Fruit fly (Drosophila melanogaster) whole organism, wandering third instar larva: ENCODE results near the gene CG7943.
A peak's percentile ranks its signal among the peaks of the same experiment; 100 is the strongest.

Source experiments
- Abd-B ChIP-seq: fragments of >200 bp; optimal IDR thresholded peaks from 2 replicates; lab custom pipeline; 2017; ENCODE audit warnings: missing biosample characterization, missing genetic modification characterization
- CG32264 ChIP-seq: fragments of 200-800 bp; sonication (Bioruptor generic); optimal IDR thresholded peaks from 2 replicates; lab custom pipeline; 2016; ENCODE audit warnings: missing biosample characterization, missing genetic modification characterization
- CG9705 ChIP-seq: fragments of 200-800 bp; sonication (Bioruptor generic); optimal IDR thresholded peaks from 2 replicates; lab custom pipeline; 2018; ENCODE audit warnings: missing biosample characterization, mild to moderate bottlenecking, missing genetic modification characterization
- Dif ChIP-seq: fragments of 200-275, 200-300 bp; sonication (Bioruptor generic); optimal IDR thresholded peaks from 2 replicates; lab custom pipeline; 2018; ENCODE audit warnings: missing biosample characterization, missing genetic modification characterization; ENCODE audit not compliant: partially characterized antibody
- HLH106 ChIP-seq: fragments of 200-800 bp; optimal IDR thresholded peaks from 3 replicates; lab custom pipeline; 2019; ENCODE audit warnings: missing biosample characterization, mild to moderate bottlenecking, missing genetic modification characterization, moderate library complexity
- Hnf4 ChIP-seq: fragments of 200-800 bp; sonication (Bioruptor generic); optimal IDR thresholded peaks from 2 replicates; lab custom pipeline; 2016; ENCODE audit warnings: missing biosample characterization, mild to moderate bottlenecking, missing genetic modification characterization
- Hr83 ChIP-seq: fragments of 200-300 bp; sonication (Bioruptor generic); optimal IDR thresholded peaks from 2 replicates; lab custom pipeline; 2016; ENCODE audit warnings: missing biosample characterization, mild to moderate bottlenecking, missing genetic modification characterization, moderate library complexity; ENCODE audit not compliant: poor library complexity, severe bottlenecking
- Jra ChIP-seq: sonication (Bioruptor generic); optimal IDR thresholded peaks from 2 replicates; lab custom pipeline; 2016; ENCODE audit warnings: missing biosample characterization, missing genetic modification characterization
- Mio ChIP-seq: sonication (Bioruptor generic); optimal IDR thresholded peaks from 2 replicates; lab custom pipeline; 2016; ENCODE audit warnings: missing biosample characterization, missing genetic modification characterization
- Myc ChIP-seq: fragments of >200 bp; optimal IDR thresholded peaks from 2 replicates; lab custom pipeline; 2017
- N ChIP-seq: fragments of >200 bp; optimal IDR thresholded peaks from 2 replicates; lab custom pipeline; 2018; ENCODE audit warnings: missing biosample characterization, missing external identifiers, missing genetic modification characterization
- OdsH ChIP-seq: fragments of 200-800 bp; sonication (Bioruptor generic); optimal IDR thresholded peaks from 2 replicates; lab custom pipeline; 2016; ENCODE audit warnings: missing biosample characterization, mild to moderate bottlenecking, missing genetic modification characterization
- Rel ChIP-seq, 2 experiments: fragments of 200-800 bp; sonication (Bioruptor generic) in 1 of 2; optimal IDR thresholded peaks; 2 replicates in 1 of 2; 3 replicates in 1 of 2; lab custom pipeline; 2016 to 2019; ENCODE audit warnings: mild to moderate bottlenecking in 2 of 2, missing biosample characterization in 2 of 2, missing genetic modification characterization in 2 of 2, moderate library complexity in 1 of 2
- Sp1 ChIP-seq: fragments of 200-800 bp; sonication (Bioruptor generic); optimal IDR thresholded peaks from 3 replicates; lab custom pipeline; 2019; ENCODE audit warnings: missing biosample characterization, mild to moderate bottlenecking, missing genetic modification characterization, moderate library complexity
- Vsx2 ChIP-seq: fragments of 200-300, 225-300 bp; sonication (Bioruptor generic); optimal IDR thresholded peaks from 2 replicates; lab custom pipeline; 2018; ENCODE audit warnings: missing biosample characterization, missing genetic modification characterization; ENCODE audit not compliant: partially characterized antibody
- br ChIP-seq: fragments of 200-800 bp; sonication (Bioruptor generic); optimal IDR thresholded peaks from 2 replicates; lab custom pipeline; 2016; ENCODE audit warnings: missing biosample characterization, missing genetic modification characterization
- brk ChIP-seq: fragments of 200-800 bp; sonication (Bioruptor generic); optimal IDR thresholded peaks from 2 replicates; lab custom pipeline; 2016; ENCODE audit warnings: missing biosample characterization, mild to moderate bottlenecking, missing genetic modification characterization
- dl ChIP-seq, 2 experiments: fragments of 175-275, 200-275 bp in 1 of 2; fragments of 200-275 bp in 1 of 2; sonication (Bioruptor generic); optimal IDR thresholded peaks; lab custom pipeline; 2018; ENCODE audit warnings: mild to moderate bottlenecking in 2 of 2, missing biosample characterization in 2 of 2, missing genetic modification characterization in 2 of 2, moderate library complexity in 2 of 2; ENCODE audit not compliant: partially characterized antibody in 2 of 2, insufficient read depth in 1 of 2
- dmrt93B ChIP-seq: fragments of 200-800 bp; sonication (Bioruptor generic); optimal IDR thresholded peaks from 2 replicates; lab custom pipeline; 2018; ENCODE audit warnings: missing biosample characterization, mild to moderate bottlenecking, missing genetic modification characterization
- dsf ChIP-seq: sonication (Bioruptor generic); optimal IDR thresholded peaks from 2 replicates; lab custom pipeline; 2016; ENCODE audit warnings: missing biosample characterization, missing genetic modification characterization, borderline replicate concordance
- ey ChIP-seq: fragments of 200-800 bp; sonication (Bioruptor generic); optimal IDR thresholded peaks from 2 replicates; lab custom pipeline; 2016; ENCODE audit warnings: missing biosample characterization, missing genetic modification characterization
- foxo ChIP-seq, 2 experiments: fragments of 200-800 bp; sonication (Bioruptor generic); optimal IDR thresholded peaks; 2 replicates in 1 of 2; 3 replicates in 1 of 2; lab custom pipeline; 2016 to 2017; ENCODE audit warnings: missing biosample characterization in 2 of 2, missing genetic modification characterization in 2 of 2
- fru ChIP-seq: fragments of 200-800 bp; sonication (Bioruptor generic); optimal IDR thresholded peaks from 3 replicates; lab custom pipeline; 2016; ENCODE audit warnings: missing biosample characterization, mild to moderate bottlenecking, missing genetic modification characterization
- h ChIP-seq: fragments of 200-800 bp; sonication (Bioruptor generic); optimal IDR thresholded peaks from 3 replicates; lab custom pipeline; 2016; ENCODE audit warnings: missing biosample characterization, mild to moderate bottlenecking, missing genetic modification characterization
- jim ChIP-seq: fragments of 175-275, 200-325 bp; sonication (Bioruptor generic); optimal IDR thresholded peaks from 2 replicates; lab custom pipeline; 2016; ENCODE audit warnings: missing biosample characterization, mild to moderate bottlenecking, missing genetic modification characterization
- psq ChIP-seq: fragments of 200-800 bp; sonication (Bioruptor generic); optimal IDR thresholded peaks from 3 replicates; lab custom pipeline; 2017; ENCODE audit warnings: missing biosample characterization, mild to moderate bottlenecking, missing genetic modification characterization, moderate library complexity
- rgr ChIP-seq: fragments of 200-800 bp; sonication (Bioruptor generic); optimal IDR thresholded peaks from 3 replicates; lab custom pipeline; 2016; ENCODE audit warnings: missing biosample characterization, mild to moderate bottlenecking, missing genetic modification characterization
- sage ChIP-seq: fragments of 200-800 bp; sonication (Bioruptor generic); optimal IDR thresholded peaks from 2 replicates; lab custom pipeline; 2016; ENCODE audit warnings: missing biosample characterization, mild to moderate bottlenecking, missing genetic modification characterization
- sv ChIP-seq: fragments of 200-800 bp; sonication (Bioruptor generic); optimal IDR thresholded peaks from 3 replicates; lab custom pipeline; 2016; ENCODE audit warnings: missing biosample characterization, missing genetic modification characterization
- usp ChIP-seq: fragments of >200 bp; optimal IDR thresholded peaks from 2 replicates; lab custom pipeline; 2017; ENCODE audit warnings: missing biosample characterization, missing genetic modification characterization
- woc ChIP-seq: sonication (Bioruptor generic); optimal IDR thresholded peaks from 2 replicates; lab custom pipeline; 2016; ENCODE audit warnings: missing biosample characterization, mild to moderate bottlenecking, missing genetic modification characterization

CG7943 gene

DNA sequence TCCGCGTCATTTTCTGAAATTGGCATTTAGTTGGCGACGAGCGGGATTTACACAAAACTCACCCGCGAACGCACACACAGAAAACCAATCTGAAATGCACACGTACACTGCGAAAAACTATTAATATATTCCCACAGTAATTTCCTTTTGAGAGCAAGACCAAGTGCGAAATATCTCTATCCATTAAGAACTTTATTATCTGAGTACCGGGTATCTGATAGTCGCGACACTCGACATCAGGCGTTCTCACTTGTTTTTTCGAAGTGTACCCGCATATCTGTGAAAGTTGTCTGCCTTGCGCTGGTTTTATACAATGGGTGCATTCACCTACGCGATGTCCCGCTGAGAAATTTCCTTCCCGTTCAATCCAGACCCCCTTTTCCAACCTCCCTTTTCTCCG, 29.8 kb downstream of the CG7943 start:
- TF ChIP-seq ey (GFP tag; lab: Kevin White, UChicago) (peak; percentile 49), dmrt93B (GFP tag; lab: Kevin White, UChicago) (peak; percentile 16), Sp1 (GFP tag; lab: Kevin White, UChicago) (peak; percentile 15), rgr (GFP tag; lab: Kevin White, UChicago) (peak; percentile 19), foxo (GFP tag; optimal IDR thresholded peaks at IDR 0.05; lab: Kevin White, UChicago) (peak in 1 of 2 experiments; percentile 64), fru (GFP tag; lab: Kevin White, UChicago) (peak; percentile 58), brk (GFP tag; lab: Kevin White, UChicago) (no peak), HLH106 (tag; lab: Kevin White, UChicago) (peak; percentile 8), br (GFP tag; lab: Kevin White, UChicago) (peak; percentile 39), Vsx2 (no peak), h (GFP tag; lab: Kevin White, UChicago) (peak; percentile 35), usp (GFP tag; lab: Kevin White, UChicago) (no peak), psq (peak; percentile 15)

DNA sequence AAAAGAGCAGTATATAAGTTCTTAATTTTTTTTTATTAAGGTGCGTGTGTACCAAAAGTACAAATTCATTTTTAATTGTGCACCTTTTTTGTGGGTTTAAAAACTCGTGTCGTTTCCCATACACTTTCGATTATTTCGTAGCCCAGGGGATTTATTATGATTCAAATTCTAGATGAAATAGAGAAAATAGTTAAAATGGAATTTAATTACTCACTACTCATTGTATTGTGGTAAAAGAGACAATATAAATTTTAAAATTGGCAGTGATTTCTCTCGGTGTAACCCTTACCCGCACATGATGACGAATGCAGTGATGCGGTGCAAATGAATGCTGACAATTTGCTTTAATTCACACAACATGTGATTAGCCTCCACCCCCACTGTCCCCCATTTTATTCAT, 36.9 kb downstream of the CG7943 start:
- TF ChIP-seq dl (GFP tag; optimal IDR thresholded peaks at IDR 0.05; lab: Kevin White, UChicago; ENCODE audit: insufficient read depth in 1 of 2, partially characterized antibody in 2 of 2) (no peak), sv (no peak), HLH106 (tag; lab: Kevin White, UChicago) (peak; percentile 57), OdsH (GFP tag; lab: Kevin White, UChicago) (no peak), h (GFP tag; lab: Kevin White, UChicago) (peak; percentile 40), psq (peak; percentile 27), br (GFP tag; lab: Kevin White, UChicago) (peak; percentile 2), ey (GFP tag; lab: Kevin White, UChicago) (peak; percentile 42), Sp1 (GFP tag; lab: Kevin White, UChicago) (peak; percentile 15), rgr (GFP tag; lab: Kevin White, UChicago) (peak; percentile 29), foxo (GFP tag; optimal IDR thresholded peaks at IDR 0.05; lab: Kevin White, UChicago) (peak in 1 of 2 experiments; percentile 3)

DNA sequence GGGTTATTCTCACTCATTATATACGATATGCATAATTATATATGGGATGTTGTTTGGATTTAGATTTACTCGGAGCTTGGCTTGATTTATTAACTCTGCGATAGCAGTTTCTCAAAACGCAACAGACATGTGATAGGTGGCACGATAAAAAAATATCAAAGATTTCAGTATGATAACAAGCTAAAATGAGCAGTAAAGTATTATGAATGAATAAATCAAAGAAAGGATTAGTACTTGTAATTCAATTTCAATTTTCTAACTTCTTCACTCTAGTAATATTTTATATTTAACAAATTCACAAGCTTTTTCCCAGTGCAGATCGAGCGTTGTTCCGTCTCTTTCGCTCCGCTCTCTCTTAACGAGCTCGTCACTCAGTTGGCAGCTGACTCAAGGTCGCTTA, 37.9 kb downstream of the CG7943 start:
- TF ChIP-seq usp (GFP tag; lab: Kevin White, UChicago) (no peak), br (GFP tag; lab: Kevin White, UChicago) (no peak), Abd-B (no peak), sage (GFP tag; lab: Kevin White, UChicago) (no peak), woc (no peak), rgr (GFP tag; lab: Kevin White, UChicago) (no peak), psq (no peak), Rel (GFP tag; optimal IDR thresholded peaks at IDR 0.05; lab: Kevin White, UChicago) (no peak), Rel (tag; optimal IDR thresholded peaks at IDR 0.05; lab: Kevin White, UChicago) (no peak), Vsx2 (no peak), CG9705 (GFP tag; lab: Kevin White, UChicago) (no peak), Hr83 (GFP tag; lab: Kevin White, UChicago) (no peak), Mio (no peak)

DNA sequence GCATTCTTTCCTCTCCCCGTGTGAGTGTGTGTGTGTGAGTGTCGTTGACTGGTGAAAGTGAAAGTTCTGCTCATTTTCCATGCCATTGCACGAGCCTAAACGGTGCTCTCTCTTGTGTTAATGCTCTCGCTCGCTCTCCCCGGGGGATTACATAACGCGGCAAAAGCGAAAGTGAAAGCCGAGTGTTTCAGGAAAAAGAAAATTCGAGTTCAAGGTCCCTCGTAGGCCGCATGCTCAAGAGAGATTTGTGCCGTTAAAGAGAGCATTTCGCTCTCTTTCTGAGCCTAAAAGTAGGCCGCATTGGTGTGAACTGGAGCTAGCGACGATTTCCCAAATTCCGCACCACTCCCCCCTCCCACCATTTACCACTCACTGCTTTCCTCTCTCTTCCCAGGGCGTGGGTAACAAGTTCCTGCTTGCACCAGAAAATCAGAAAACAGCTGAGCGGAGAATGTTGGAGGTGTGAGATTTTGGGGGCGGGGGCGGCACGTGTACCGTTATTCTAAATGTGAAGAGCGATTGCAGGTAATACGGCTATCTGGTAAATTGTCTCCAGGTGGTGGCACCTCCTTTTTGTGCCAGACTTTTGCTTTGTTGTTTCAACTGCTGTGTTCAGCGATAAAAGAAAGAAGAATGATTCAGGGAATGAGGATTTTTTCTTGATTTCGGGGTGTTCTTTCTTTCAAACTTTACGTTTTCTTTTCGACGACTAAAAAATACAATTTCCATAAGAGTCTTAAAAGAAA, 44.2 kb downstream of the CG7943 start:
- TF ChIP-seq jim (GFP tag; lab: Kevin White, UChicago) (no peak), Hnf4 (GFP tag; lab: Kevin White, UChicago) (no peak), Vsx2 (no peak), ey (GFP tag; lab: Kevin White, UChicago) (no peak), dl (GFP tag; optimal IDR thresholded peaks at IDR 0.05; lab: Kevin White, UChicago; ENCODE audit: insufficient read depth in 1 of 2, partially characterized antibody in 2 of 2) (no peak)

DNA sequence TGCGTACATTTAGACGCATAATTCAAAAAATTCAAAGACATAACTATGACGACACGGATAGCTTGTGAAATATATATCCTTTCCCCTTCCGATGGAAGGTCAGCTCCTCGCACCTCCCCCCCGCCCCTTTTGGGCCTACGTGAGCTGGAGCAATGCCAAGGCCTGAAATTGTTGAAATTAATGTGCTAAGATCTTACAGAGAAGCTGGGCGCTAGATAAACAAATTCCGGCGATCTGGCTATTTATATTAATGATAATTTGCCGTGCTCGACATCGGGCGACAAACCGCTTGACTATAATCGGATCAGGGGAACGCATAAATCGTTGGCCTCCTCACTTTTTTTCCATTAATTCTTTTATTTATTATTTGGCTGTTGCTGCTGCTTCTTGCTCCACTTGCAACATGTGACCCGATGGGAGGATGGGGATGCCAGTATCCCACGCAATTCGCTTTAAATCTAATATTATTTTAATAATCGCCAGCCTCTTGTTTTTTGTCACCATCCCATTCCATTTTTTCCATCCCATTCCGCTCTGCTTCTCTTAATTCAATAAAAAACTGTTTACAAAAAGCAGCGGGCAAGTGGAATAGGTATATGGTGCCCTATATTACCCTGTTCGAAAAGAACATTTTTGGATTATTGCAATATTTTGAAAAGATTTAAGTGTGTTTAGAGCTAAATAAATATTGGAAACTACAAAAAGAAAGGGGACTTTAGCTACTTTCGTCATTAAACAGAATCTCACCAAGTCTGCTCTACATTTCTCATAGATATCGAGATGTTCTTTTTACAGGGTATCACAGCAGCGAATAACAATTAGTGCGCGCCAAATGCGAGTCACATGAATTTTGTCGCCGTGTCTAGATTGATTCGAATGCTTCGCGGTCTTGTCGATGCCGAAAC, 45.8 kb downstream of the CG7943 start:
- TF ChIP-seq OdsH (GFP tag; lab: Kevin White, UChicago): no peak
- no peak for TF ChIP-seq dsf (GFP tag; lab: Kevin White, UChicago)
- TF ChIP-seq dl (GFP tag; optimal IDR thresholded peaks at IDR 0.05; lab: Kevin White, UChicago; ENCODE audit: insufficient read depth in 1 of 2, partially characterized antibody in 2 of 2): no peak
- no peak for TF ChIP-seq HLH106 (tag; lab: Kevin White, UChicago)
- TF ChIP-seq psq: no peak
- TF ChIP-seq CG32264: no peak
- TF ChIP-seq N (GFP tag; lab: Kevin White, UChicago): no peak
- no peak for TF ChIP-seq Hnf4 (GFP tag; lab: Kevin White, UChicago)
- no peak for TF ChIP-seq Hr83 (GFP tag; lab: Kevin White, UChicago)
- no peak for TF ChIP-seq Jra (GFP tag; lab: Kevin White, UChicago)
- TF ChIP-seq Myc (lab: Kevin White, UChicago): no peak
- TF ChIP-seq Sp1 (GFP tag; lab: Kevin White, UChicago): no peak
- no peak for TF ChIP-seq Rel (GFP tag; optimal IDR thresholded peaks at IDR 0.05; lab: Kevin White, UChicago)
- no peak for TF ChIP-seq Rel (tag; optimal IDR thresholded peaks at IDR 0.05; lab: Kevin White, UChicago)
- no peak for TF ChIP-seq Dif (GFP tag; lab: Kevin White, UChicago)
- TF ChIP-seq h (GFP tag; lab: Kevin White, UChicago): no peak
